ENCODE assay signal across 4 worm cellular contexts in the genomic region with DNA sequence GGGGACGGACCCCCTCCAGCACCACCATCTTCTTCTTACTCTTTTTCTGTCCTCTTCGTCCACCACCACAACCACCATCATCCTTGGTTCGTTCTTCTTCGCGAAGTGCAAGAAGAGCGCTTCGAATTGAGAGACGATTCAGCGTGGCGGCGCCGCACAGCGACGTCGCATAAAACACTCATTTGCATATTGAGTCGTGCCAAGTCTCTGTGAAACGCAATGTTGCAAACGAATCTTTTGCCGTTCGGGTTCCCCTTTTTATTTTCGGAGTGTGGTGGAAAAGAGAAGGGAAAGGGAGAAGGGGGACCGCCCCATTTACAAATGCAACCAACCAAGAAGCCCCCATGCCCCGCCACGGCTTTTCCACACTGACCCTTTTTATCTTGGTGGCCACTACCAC.
TF ChIP-seq lines count a peak whose summit lies in the region.

No protein-coding gene starts in this region.

TF ChIP-seq in whole organism, L2 larva, 48 proteins besides CTCF, POLR2A, EP300 and RAD21 (continued from another document):
- TF ChIP-seq elt-3 (tag; optimal IDR thresholded peaks at IDR 0.05; lab: Kevin White, UChicago) (no peak), lsy-2 (tag; optimal IDR thresholded peaks at IDR 0.05; lab: Kevin White, UChicago) (peak in 1 of 2 experiments; percentile 3), mdl-1 (tag; optimal IDR thresholded peaks at IDR 0.05; lab: Kevin White, UChicago) (no peak), aly-2 (tag; optimal IDR thresholded peaks at IDR 0.05; lab: Kevin White, UChicago) (no peak), crh-2 (tag; optimal IDR thresholded peaks at IDR 0.05; lab: Kevin White, UChicago) (peak; percentile 17), R02D3.7 (tag; optimal IDR thresholded peaks at IDR 0.05; lab: Kevin White, UChicago) (no peak), blmp-1 (tag; optimal IDR thresholded peaks at IDR 0.05; lab: Kevin White, UChicago; ENCODE audit: insufficient read depth) (no peak), zag-1 (tag; optimal IDR thresholded peaks at IDR 0.05; lab: Kevin White, UChicago) (peak; percentile 56), alr-1 (tag; optimal IDR thresholded peaks at IDR 0.05; lab: Kevin White, UChicago) (no peak), nhr-25 (tag; optimal IDR thresholded peaks at IDR 0.05; lab: Kevin White, UChicago) (no peak), lin-11 (tag; optimal IDR thresholded peaks at IDR 0.05; lab: Kevin White, UChicago) (no peak), nhr-237 (tag; optimal IDR thresholded peaks at IDR 0.05; lab: Kevin White, UChicago) (no peak), skn-1 (tag; optimal IDR thresholded peaks at IDR 0.05; lab: Kevin White, UChicago) (no peak), dmd-4 (tag; optimal IDR thresholded peaks at IDR 0.05; lab: Kevin White, UChicago) (no peak), gmeb-1 (tag; optimal IDR thresholded peaks at IDR 0.05; lab: Kevin White, UChicago) (no peak), ZK546.5 (tag; optimal IDR thresholded peaks at IDR 0.05; lab: Kevin White, UChicago) (no peak), unc-39 (tag; optimal IDR thresholded peaks at IDR 0.05; lab: Kevin White, UChicago) (no peak), ztf-4 (tag; optimal IDR thresholded peaks at IDR 0.05; lab: Kevin White, UChicago) (no peak), sma-9 (GFP tag; optimal IDR thresholded peaks at IDR 0.05; lab: Kevin White, UChicago) (no peak), sma-9 (tag; optimal IDR thresholded peaks at IDR 0.05; lab: Kevin White, UChicago) (no peak), unc-55 (GFP tag; optimal IDR thresholded peaks at IDR 0.05; lab: Kevin White, UChicago) (peak; percentile 69), C34F6.9 (tag; optimal IDR thresholded peaks at IDR 0.05; lab: Kevin White, UChicago) (peak; percentile 23), nhr-129 (tag; optimal IDR thresholded peaks at IDR 0.05; lab: Kevin White, UChicago) (no peak), ztf-1 (GFP tag; conservative IDR thresholded peaks at IDR 0.05; lab: Robert Waterston, UW) (no peak), lin-39 (tag; optimal IDR thresholded peaks at IDR 0.05; lab: Kevin White, UChicago) (peak; percentile 49), sem-4 (tag; optimal IDR thresholded peaks at IDR 0.05; lab: Kevin White, UChicago) (peak; percentile 43)
TF ChIP-seq in whole organism, L2 larva: peak in this region for 10.

TF ChIP-seq in whole organism, L4 larva, 104 proteins besides CTCF, POLR2A, EP300 and RAD21 (continued from another document and continues in another):
- TF ChIP-seq dmd-8 (GFP tag; IDR thresholded peaks at IDR 0.05; lab: Robert Waterston, UW) (no peak), F26F4.8 (GFP tag; conservative IDR thresholded peaks at IDR 0.05; lab: Robert Waterston, UW) (no peak), sdz-12 (GFP tag; optimal IDR thresholded peaks at IDR 0.05; lab: Kevin White, UChicago) (no peak), rbr-2 (tag; optimal IDR thresholded peaks at IDR 0.05; lab: Kevin White, UChicago) (peak; percentile 38), ceh-82 (tag; optimal IDR thresholded peaks at IDR 0.05; lab: Kevin White, UChicago) (no peak), lin-15B (tag; optimal IDR thresholded peaks at IDR 0.05; lab: Kevin White, UChicago) (no peak), F44E2.7 (GFP tag; IDR thresholded peaks at IDR 0.05; lab: Robert Waterston, UW) (no peak), lim-7 (GFP tag; IDR thresholded peaks at IDR 0.05; lab: Robert Waterston, UW) (no peak), lin-39 (tag; optimal IDR thresholded peaks at IDR 0.05; lab: Kevin White, UChicago) (no peak), attf-4 (tag; optimal IDR thresholded peaks at IDR 0.05; lab: Kevin White, UChicago) (no peak), dve-1 (tag; optimal IDR thresholded peaks at IDR 0.05; lab: Kevin White, UChicago; ENCODE audit: insufficient read depth) (no peak), ctbp-1 (GFP tag; IDR thresholded peaks at IDR 0.05; lab: Robert Waterston, UW) (0 out of 2 replicates have a peak, but pooled peaks have one; percentile 7), php-3 (GFP tag; IDR thresholded peaks at IDR 0.05; lab: Robert Waterston, UW) (no peak), F10B5.3 (tag; optimal IDR thresholded peaks at IDR 0.05; lab: Kevin White, UChicago) (no peak), zag-1 (tag; optimal IDR thresholded peaks at IDR 0.05; lab: Kevin White, UChicago) (no peak), zfp-2 (tag; optimal IDR thresholded peaks at IDR 0.05; lab: Kevin White, UChicago) (no peak), hlh-11 (tag; optimal IDR thresholded peaks at IDR 0.05; lab: Kevin White, UChicago) (peak; percentile 3), ceh-44 (GFP tag; IDR thresholded peaks at IDR 0.05; lab: Robert Waterston, UW) (no peak), vab-7 (GFP tag; IDR thresholded peaks at IDR 0.05; lab: Robert Waterston, UW) (peak; percentile 55), gei-8 (GFP tag; optimal IDR thresholded peaks at IDR 0.05; lab: Kevin White, UChicago) (no peak), snpc-1.2 (GFP tag; IDR thresholded peaks at IDR 0.05; lab: Robert Waterston, UW) (no peak), spr-3 (GFP tag; optimal IDR thresholded peaks at IDR 0.05; lab: Kevin White, UChicago) (no peak), dpl-1 (GFP tag; optimal IDR thresholded peaks at IDR 0.05; lab: Kevin White, UChicago) (no peak), skn-1 (tag; optimal IDR thresholded peaks at IDR 0.05; lab: Kevin White, UChicago) (no peak), lsy-2 (tag; optimal IDR thresholded peaks at IDR 0.05; lab: Kevin White, UChicago) (peak in 1 of 2 experiments; percentile 34), mdt-29 (GFP tag; IDR thresholded peaks at IDR 0.05; lab: Robert Waterston, UW) (no peak), ces-1 (GFP tag; optimal IDR thresholded peaks at IDR 0.05; lab: Kevin White, UChicago) (no peak), dmd-6 (GFP tag; IDR thresholded peaks at IDR 0.05; lab: Robert Waterston, UW) (no peak), ceh-62 (tag; optimal IDR thresholded peaks at IDR 0.05; lab: Kevin White, UChicago) (no peak), unc-62 (GFP tag; optimal IDR thresholded peaks at IDR 0.05 in 1 of 2; lab: Kevin White, UChicago) (no peak), unc-62 (tag; optimal IDR thresholded peaks at IDR 0.05; lab: Kevin White, UChicago) (no peak), lin-13 (GFP tag; optimal IDR thresholded peaks at IDR 0.05; lab: Kevin White, UChicago) (no peak), jun-1 (tag; optimal IDR thresholded peaks at IDR 0.05; lab: Kevin White, UChicago) (no peak), nhr-6 (tag; optimal IDR thresholded peaks at IDR 0.05; lab: Kevin White, UChicago) (no peak), Y5F2A.4 (GFP tag; optimal IDR thresholded peaks at IDR 0.05; lab: Kevin White, UChicago) (no peak), snpc-4 (tag; optimal IDR thresholded peaks at IDR 0.05; lab: Kevin White, UChicago) (no peak), nhr-41 (GFP tag; IDR thresholded peaks at IDR 0.05; lab: Robert Waterston, UW) (no peak)

TF ChIP-seq in whole organism, late embryonic, 69 proteins besides CTCF, POLR2A, EP300 and RAD21 (continued from another document):
- TF ChIP-seq unc-86 (tag; optimal IDR thresholded peaks at IDR 0.05; lab: Kevin White, UChicago) (no peak), rnt-1 (tag; optimal IDR thresholded peaks at IDR 0.05; lab: Kevin White, UChicago) (peak; percentile 7), hlh-30 (tag; optimal IDR thresholded peaks at IDR 0.05; lab: Kevin White, UChicago; ENCODE audit: insufficient read depth) (no peak), pha-4 (tag; optimal IDR thresholded peaks at IDR 0.05; lab: Kevin White, UChicago) (no peak), ahr-1 (tag; optimal IDR thresholded peaks at IDR 0.05; lab: Kevin White, UChicago) (no peak), mec-3 (tag; optimal IDR thresholded peaks at IDR 0.05; lab: Kevin White, UChicago; ENCODE audit: borderline replicate concordance) (no peak), ama-1 (optimal IDR thresholded peaks at IDR 0.05; lab: Kevin White, UChicago) (no peak), ceh-22 (tag; optimal IDR thresholded peaks at IDR 0.05; lab: Kevin White, UChicago) (no peak), che-1 (tag; optimal IDR thresholded peaks at IDR 0.05; lab: Kevin White, UChicago) (no peak), hlh-15 (tag; optimal IDR thresholded peaks at IDR 0.05; lab: Kevin White, UChicago) (peak; percentile 42), dve-1 (tag; optimal IDR thresholded peaks at IDR 0.05; lab: Kevin White, UChicago) (no peak), pros-1 (tag; optimal IDR thresholded peaks at IDR 0.05; lab: Kevin White, UChicago) (no peak), nfya-1 (tag; optimal IDR thresholded peaks at IDR 0.05; lab: Kevin White, UChicago) (peak; percentile 56), ztf-16 (tag; optimal IDR thresholded peaks at IDR 0.05; lab: Kevin White, UChicago) (no peak), zip-5 (tag; optimal IDR thresholded peaks at IDR 0.05; lab: Kevin White, UChicago) (no peak), lim-6 (tag; optimal IDR thresholded peaks at IDR 0.05; lab: Kevin White, UChicago) (no peak), sox-2 (GFP tag; IDR thresholded peaks at IDR 0.05; lab: Robert Waterston, UW) (no peak), ets-4 (tag; optimal IDR thresholded peaks at IDR 0.05; lab: Kevin White, UChicago) (no peak), fkh-10 (GFP tag; optimal IDR thresholded peaks at IDR 0.05; lab: Kevin White, UChicago) (no peak), ceh-24 (tag; optimal IDR thresholded peaks at IDR 0.05; lab: Kevin White, UChicago) (no peak), C38D4.7 (GFP tag; optimal IDR thresholded peaks at IDR 0.05; lab: Kevin White, UChicago) (no peak), sdc-2 (tag; optimal IDR thresholded peaks at IDR 0.05; lab: Kevin White, UChicago) (peak; percentile 12), tbx-7 (tag; optimal IDR thresholded peaks at IDR 0.05; lab: Kevin White, UChicago) (no peak), tbx-2 (tag; optimal IDR thresholded peaks at IDR 0.05; lab: Kevin White, UChicago) (peak; percentile 39), ceh-14 (tag; optimal IDR thresholded peaks at IDR 0.05; lab: Kevin White, UChicago) (no peak), sox-4 (tag; optimal IDR thresholded peaks at IDR 0.05; lab: Kevin White, UChicago) (peak; percentile 42), eyg-1 (tag; optimal IDR thresholded peaks at IDR 0.05; lab: Kevin White, UChicago) (no peak), ceh-31 (tag; optimal IDR thresholded peaks at IDR 0.05; lab: Kevin White, UChicago) (peak; percentile 75), ttx-3 (tag; optimal IDR thresholded peaks at IDR 0.05; lab: Kevin White, UChicago) (no peak), F13H6.1 (tag; optimal IDR thresholded peaks at IDR 0.05; lab: Kevin White, UChicago) (no peak), nhr-11 (tag; optimal IDR thresholded peaks at IDR 0.05; lab: Kevin White, UChicago) (no peak), ceh-34 (tag; optimal IDR thresholded peaks at IDR 0.05; lab: Kevin White, UChicago) (peak; percentile 71), unc-42 (tag; optimal IDR thresholded peaks at IDR 0.05; lab: Kevin White, UChicago) (no peak), odd-2 (tag; optimal IDR thresholded peaks at IDR 0.05; lab: Kevin White, UChicago) (no peak)
TF ChIP-seq in whole organism, late embryonic: peak in this region for 18.

TF ChIP-seq in whole organism, mixed stage, embryonic, 35 proteins besides CTCF, POLR2A, EP300 and RAD21 (continued from another document):
- TF ChIP-seq snpc-4 (tag; optimal IDR thresholded peaks at IDR 0.05; lab: Kevin White, UChicago) = no peak
- TF ChIP-seq nhr-76 (tag; optimal IDR thresholded peaks at IDR 0.05; lab: Kevin White, UChicago) = no peak
- TF ChIP-seq ceh-83 (GFP tag; optimal IDR thresholded peaks at IDR 0.05; lab: Kevin White, UChicago) = no peak
- TF ChIP-seq lin-13 (tag; optimal IDR thresholded peaks at IDR 0.05; lab: Kevin White, UChicago) = no peak
- peak; percentile 73 for TF ChIP-seq mls-2 (tag; optimal IDR thresholded peaks at IDR 0.05; lab: Kevin White, UChicago)
- TF ChIP-seq nhr-12 (tag; optimal IDR thresholded peaks at IDR 0.05; lab: Kevin White, UChicago) = no peak
- no peak for TF ChIP-seq zip-8 (tag; optimal IDR thresholded peaks at IDR 0.05; lab: Kevin White, UChicago)
